Worm (Caenorhabditis elegans) whole organism, midembryonic: ENCODE results near the gene sas-4.

Experiments used
- T22C8.4 ChIP-seq: fragments of 200-800 bp; sonication (Bioruptor generic); IDR thresholded peaks from 2 replicates; pipeline ENCODE4 v1.3.6; 2022; ENCODE audit warnings: missing genetic modification characterization, missing compliant biosample characterization
- cog-1 ChIP-seq: sonication (generic microtip); optimal IDR thresholded peaks from 2 replicates; lab custom pipeline; 2016; ENCODE audit warnings: missing genetic modification characterization, missing compliant biosample characterization
- flt-1 ChIP-seq: fragments of 200-800 bp; sonication (Bioruptor generic); IDR thresholded peaks from 2 replicates; pipeline ENCODE4 v1.3.6; 2022; ENCODE audit warnings: missing genetic modification characterization, missing compliant biosample characterization
- klf-2 ChIP-seq: fragments of 200-800 bp; sonication (Bioruptor generic); conservative IDR thresholded peaks from 2 replicates; pipeline ENCODE4 v1.3.6; 2022; ENCODE audit warnings: missing genetic modification reagents, missing genetic modification characterization, missing compliant biosample characterization
- med-1 ChIP-seq: sonication (generic microtip); optimal IDR thresholded peaks from 2 replicates; lab custom pipeline; 2017; ENCODE audit warnings: missing genetic modification characterization, mild to moderate bottlenecking, missing compliant biosample characterization, antibody characterized with exemption, missing genetic modification reagents; ENCODE audit not compliant: insufficient read depth
- ref-1 ChIP-seq: fragments of 200-800 bp; sonication (Bioruptor generic); conservative IDR thresholded peaks from 2 replicates; pipeline ENCODE4 v1.3.6; 2022; ENCODE audit warnings: missing genetic modification reagents, missing genetic modification characterization, missing compliant biosample characterization
- tab-1 ChIP-seq: fragments of 200-800 bp; sonication (Bioruptor generic); IDR thresholded peaks from 2 replicates; pipeline ENCODE4 v1.3.6; 2022; ENCODE audit warnings: missing genetic modification characterization, missing compliant biosample characterization
- ztf-23 ChIP-seq: fragments of 200-800 bp; sonication (Bioruptor generic); IDR thresholded peaks from 2 replicates; pipeline ENCODE4 v1.3.6; 2022; ENCODE audit warnings: missing genetic modification reagents, missing genetic modification characterization, missing compliant biosample characterization
- ztf-29 ChIP-seq: fragments of 200-800 bp; sonication (Bioruptor generic); IDR thresholded peaks from 2 replicates; pipeline ENCODE4 v1.3.6; 2022; ENCODE audit warnings: missing genetic modification reagents, missing genetic modification characterization, missing compliant biosample characterization

Gene sas-4

DNA sequence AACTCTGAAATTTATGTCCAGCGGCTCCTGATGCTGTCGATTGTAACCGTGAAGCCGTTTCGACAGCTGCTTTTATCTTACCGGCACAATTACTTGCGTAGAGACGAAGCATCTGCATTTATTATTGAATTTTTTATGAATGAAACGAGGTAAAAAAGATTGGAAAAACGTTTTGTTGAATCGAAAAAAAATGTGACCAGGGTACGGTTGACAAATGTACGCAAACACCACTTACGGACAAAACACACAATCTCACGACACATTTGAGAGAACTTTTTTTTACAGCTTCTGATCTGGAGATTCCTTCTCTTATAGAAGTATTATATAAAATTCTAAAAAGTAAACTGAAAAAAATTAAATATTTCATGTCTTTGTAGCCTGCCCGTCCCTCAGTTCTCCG lies 13.4 kb upstream of the sas-4 start, which contains the start of the genes mrps-18A and ZC262.2:
TSS of gene mrps-18A (minus strand) at position 141 of the 400 bp plus-strand sequence.
TSS of gene ZC262.2 (plus strand) at position 284 of the 400 bp plus-strand sequence.
- no peak for TF ChIP-seq ref-1 (GFP tag; lab: Robert Waterston, UW)
- TF ChIP-seq T22C8.4 (GFP tag; lab: Robert Waterston, UW): no peak
- TF ChIP-seq med-1: no peak
- no peak for TF ChIP-seq tab-1 (GFP tag; lab: Robert Waterston, UW)

DNA sequence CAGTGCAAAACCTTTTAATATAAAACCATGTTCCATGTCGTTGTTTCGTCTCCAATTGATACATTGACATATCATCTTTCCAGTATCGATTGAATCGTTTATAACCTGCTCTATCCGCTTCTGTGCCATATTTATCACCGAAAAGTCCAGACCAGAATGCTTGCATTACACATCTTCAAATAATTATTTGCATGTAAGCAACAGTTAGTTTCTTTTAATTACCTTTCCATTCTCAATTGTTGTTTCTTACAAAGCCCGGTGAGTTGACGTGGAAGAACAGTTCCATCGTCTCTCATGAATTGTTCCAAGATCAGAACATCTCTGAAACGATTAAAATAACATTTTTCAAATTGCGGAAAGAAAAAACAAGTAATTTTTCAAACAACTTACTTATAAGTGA lies 12.8 kb upstream of the sas-4 start, which contains the start of gene iglr-2:
TSS of gene iglr-2 (minus strand) at position 101 of the 400 bp plus-strand sequence.
- TF ChIP-seq flt-1 (GFP tag; lab: Robert Waterston, UW): no peak
- TF ChIP-seq med-1: no peak
- no peak for TF ChIP-seq tab-1 (GFP tag; lab: Robert Waterston, UW)

DNA sequence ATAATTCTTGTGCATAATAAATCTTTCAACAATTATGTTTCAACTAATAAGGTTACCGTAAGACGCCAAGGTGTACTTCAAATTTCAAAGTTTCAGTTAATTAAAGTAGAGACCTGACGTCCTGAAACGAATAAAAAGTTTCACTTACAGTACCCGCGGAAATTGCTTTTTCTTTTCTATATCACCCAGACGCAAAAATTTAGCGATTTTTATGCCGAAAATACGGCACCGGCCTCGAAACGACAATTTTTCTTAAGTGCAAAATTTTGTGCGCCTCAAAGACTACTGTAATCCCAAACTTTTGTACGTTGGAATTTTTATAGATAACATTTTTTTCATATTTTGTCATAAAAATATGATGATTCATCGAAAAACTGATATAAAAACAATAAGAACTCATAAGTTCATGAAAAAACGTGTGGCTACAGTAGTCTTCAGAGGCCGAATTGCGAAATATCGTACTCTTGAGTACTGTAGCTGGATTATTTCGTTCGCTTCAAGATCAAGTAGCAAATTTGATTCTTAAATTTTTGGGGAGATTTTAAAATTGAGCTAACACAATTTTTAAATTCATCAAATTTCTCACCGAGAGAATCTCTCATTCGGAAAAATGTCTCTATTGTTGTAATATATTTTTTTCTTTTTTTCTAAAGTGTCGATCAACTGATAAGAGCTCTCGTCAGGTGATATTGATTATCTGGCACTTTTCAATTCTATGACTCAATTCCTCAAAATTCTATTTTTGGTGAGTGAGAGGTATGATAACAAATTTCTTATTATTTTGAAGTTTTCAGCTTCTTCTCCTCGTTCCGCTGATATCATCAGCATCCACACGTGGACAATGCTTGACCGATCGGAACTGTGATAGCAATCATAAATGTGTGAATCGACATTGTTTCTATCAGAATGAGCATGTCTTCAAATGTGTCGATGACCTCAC lies 7.5 kb upstream of the sas-4 start, which contains the start of gene ZC262.13:
TSS of gene ZC262.13 (plus strand) at position 641 of the 940 bp plus-strand sequence.
- TF ChIP-seq ztf-29 (GFP tag; lab: Robert Waterston, UW): no peak
- TF ChIP-seq ref-1 (GFP tag; lab: Robert Waterston, UW): no peak
- no peak for TF ChIP-seq cog-1 (tag; lab: Kevin White, UChicago)
- no peak for TF ChIP-seq flt-1 (GFP tag; lab: Robert Waterston, UW)
- TF ChIP-seq med-1: no peak
- TF ChIP-seq tab-1 (GFP tag; lab: Robert Waterston, UW): no peak
- no peak for TF ChIP-seq ztf-23 (GFP tag; lab: Robert Waterston, UW)
- TF ChIP-seq T22C8.4 (GFP tag; lab: Robert Waterston, UW): no peak
- no peak for TF ChIP-seq klf-2

DNA sequence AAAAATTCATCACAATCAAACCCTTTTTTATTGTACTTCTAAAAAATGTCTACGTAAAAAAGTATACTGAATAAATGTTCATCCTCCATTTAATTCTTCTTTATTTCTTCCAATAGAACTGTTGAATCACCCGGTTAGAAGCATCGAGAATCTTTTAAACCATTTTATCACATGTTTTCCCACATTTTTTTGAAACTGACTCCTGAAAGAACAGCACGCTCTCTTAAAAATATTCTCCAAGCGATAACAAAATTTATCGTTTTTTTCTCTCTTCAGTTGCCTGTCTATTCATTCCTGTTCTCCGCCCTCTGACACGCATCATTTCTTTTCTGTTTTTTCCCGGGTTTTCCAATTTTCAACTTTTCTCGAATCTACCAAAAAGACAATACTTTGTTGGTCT lies 6.0 kb upstream of the sas-4 start, which contains the start of gene F10E9.12:
TSS of gene F10E9.12 (plus strand) at position 131 of the 400 bp plus-strand sequence.
- TF ChIP-seq cog-1 (tag; lab: Kevin White, UChicago) (no peak), klf-2 (no peak), flt-1 (GFP tag; lab: Robert Waterston, UW) (no peak), ref-1 (GFP tag; lab: Robert Waterston, UW) (no peak), T22C8.4 (GFP tag; lab: Robert Waterston, UW) (no peak)

DNA sequence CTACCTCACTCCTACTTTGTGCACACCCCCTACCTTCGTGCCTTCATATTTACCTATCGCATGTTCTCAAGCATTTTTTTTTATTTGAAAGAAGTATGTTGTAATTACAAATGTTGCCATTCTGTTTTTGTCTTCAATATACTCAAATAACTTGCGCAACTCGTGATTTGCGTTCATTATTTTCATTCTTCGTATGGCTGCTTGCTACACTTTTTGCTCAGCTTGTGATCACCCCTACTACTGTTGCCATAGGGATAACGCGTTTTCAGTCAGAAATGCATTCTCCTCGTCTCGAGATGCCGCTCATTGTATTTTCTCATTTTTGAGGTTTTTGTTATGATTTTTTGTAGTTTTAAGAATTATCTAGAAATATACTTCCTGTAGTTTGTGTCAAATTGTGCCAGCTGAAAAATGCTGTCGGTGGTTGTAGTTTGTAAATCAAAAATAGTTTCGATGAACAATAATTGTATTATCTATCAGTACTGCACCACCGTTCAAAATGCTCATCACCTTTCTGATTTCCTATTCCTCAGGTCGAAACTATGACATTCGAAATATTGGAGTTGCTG lies 4.3 kb upstream of the sas-4 start, which contains the start of gene F10E9.1:
TSS of gene F10E9.1 (plus strand) at position 519 of the 569 bp plus-strand sequence.
- TF ChIP-seq ztf-23 (GFP tag; lab: Robert Waterston, UW) (no peak), cog-1 (tag; lab: Kevin White, UChicago) (no peak), flt-1 (GFP tag; lab: Robert Waterston, UW) (no peak), ztf-29 (GFP tag; lab: Robert Waterston, UW) (no peak), T22C8.4 (GFP tag; lab: Robert Waterston, UW) (no peak), klf-2 (no peak), ref-1 (GFP tag; lab: Robert Waterston, UW) (no peak), med-1 (no peak)

DNA sequence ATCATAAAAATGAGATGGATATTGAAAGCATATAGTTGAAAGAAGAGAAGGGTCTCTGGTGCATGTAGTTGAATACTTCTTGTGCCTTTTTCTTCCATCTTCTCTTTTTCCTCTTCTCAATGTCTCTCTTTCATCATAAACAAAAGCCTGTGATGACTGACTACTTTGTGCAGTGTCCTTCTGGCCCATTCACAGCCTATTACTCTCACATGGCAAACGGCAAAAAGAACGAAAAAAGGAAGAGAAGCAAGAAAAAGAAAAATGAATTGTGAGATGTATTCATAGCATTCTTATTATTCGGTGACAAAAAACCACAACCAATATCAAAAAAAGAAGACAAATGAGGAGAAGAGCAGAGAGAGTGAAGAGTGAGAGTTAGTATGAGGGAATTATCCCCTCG lies 2.8 kb upstream of the sas-4 start:
- TF ChIP-seq ztf-23 (GFP tag; lab: Robert Waterston, UW) (no peak), cog-1 (tag; lab: Kevin White, UChicago) (no peak), klf-2 (no peak), flt-1 (GFP tag; lab: Robert Waterston, UW) (no peak), med-1 (no peak), ref-1 (GFP tag; lab: Robert Waterston, UW) (no peak), T22C8.4 (GFP tag; lab: Robert Waterston, UW) (no peak), ztf-29 (GFP tag; lab: Robert Waterston, UW) (no peak), tab-1 (GFP tag; lab: Robert Waterston, UW) (no peak)

DNA sequence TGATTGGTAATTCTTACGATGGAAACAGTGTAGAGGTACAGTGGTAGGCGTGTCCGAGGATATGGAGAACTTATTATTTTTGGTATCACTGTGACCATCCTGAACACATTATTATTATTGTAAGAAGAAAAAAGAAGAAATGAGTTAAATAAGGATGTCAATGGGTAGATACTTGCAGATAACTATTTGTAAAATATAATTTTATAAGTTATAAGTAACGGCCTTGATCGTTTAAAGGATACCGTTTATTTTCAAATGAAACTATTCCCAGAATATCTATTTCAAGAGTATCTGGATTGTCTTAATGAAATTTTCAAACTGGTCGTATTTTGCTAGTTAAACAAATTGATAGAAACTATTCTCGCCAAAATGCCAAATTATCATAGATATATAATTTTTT lies 1.8 kb upstream of the sas-4 start, which contains the start of gene F10E9.10:
TSS of gene F10E9.10 (minus strand) at position 101 of the 400 bp plus-strand sequence.
- TF ChIP-seq ztf-29 (GFP tag; lab: Robert Waterston, UW): no peak
- TF ChIP-seq cog-1 (tag; lab: Kevin White, UChicago): no peak
- TF ChIP-seq ref-1 (GFP tag; lab: Robert Waterston, UW): no peak
- no peak for TF ChIP-seq klf-2
- TF ChIP-seq T22C8.4 (GFP tag; lab: Robert Waterston, UW): no peak

DNA sequence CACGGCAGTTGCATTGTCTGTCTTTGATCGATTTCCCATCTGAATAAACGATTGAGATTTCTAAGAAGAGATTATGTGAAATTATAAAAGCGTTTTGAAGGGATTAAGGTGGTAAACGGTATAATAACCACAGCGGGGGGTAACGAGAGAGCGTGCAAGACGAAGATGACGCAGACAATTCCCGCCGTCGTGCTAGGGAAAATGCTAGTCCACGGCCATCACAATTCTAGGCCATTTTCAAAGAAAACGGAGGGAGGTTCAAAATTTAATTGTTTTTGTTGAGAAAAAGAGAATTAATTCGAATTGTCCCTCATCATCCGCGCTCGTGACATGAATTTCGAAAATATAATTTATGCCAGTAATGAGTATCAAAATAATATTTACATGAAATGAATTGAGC lies 712 bp upstream of the sas-4 start, which contains the start of gene F10E9.11:
TSS of gene F10E9.11 (minus strand) at position 161 of the 400 bp plus-strand sequence.
- no peak for TF ChIP-seq ztf-29 (GFP tag; lab: Robert Waterston, UW)
- peak; percentile 79; the same call in 1 of the 2 replicates for TF ChIP-seq ztf-23 (GFP tag; lab: Robert Waterston, UW)
- no peak for TF ChIP-seq med-1
- TF ChIP-seq ref-1 (GFP tag; lab: Robert Waterston, UW): no peak
- peak; percentile 81 for TF ChIP-seq flt-1 (GFP tag; lab: Robert Waterston, UW)
- TF ChIP-seq cog-1 (tag; lab: Kevin White, UChicago): peak; percentile 63
- TF ChIP-seq tab-1 (GFP tag; lab: Robert Waterston, UW): no peak
- peak; percentile 62; the same call in 1 of the 2 replicates for TF ChIP-seq klf-2
- no peak for TF ChIP-seq T22C8.4 (GFP tag; lab: Robert Waterston, UW)

DNA sequence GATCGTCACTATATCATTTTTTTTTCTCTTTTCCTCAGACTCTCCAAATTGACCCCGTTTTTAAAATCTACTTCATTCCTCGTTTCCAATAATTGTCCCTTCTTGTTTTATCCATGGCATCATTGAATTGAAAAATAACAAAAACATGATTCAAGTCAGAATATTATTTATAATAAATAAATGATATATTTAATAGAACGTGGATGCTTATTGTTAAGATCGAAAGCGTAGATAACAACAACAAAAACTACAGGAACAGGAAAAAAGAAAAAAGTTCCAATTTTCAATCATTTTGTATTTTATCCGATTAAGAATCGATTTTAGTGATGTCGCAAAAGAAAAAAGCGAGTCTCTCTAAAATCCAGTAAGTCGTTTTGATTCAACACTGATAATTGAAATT lies 6.0 kb downstream of the sas-4 start, which contains the start of gene F10E9.2:
TSS of gene F10E9.2 (plus strand) at position 301 of the 400 bp plus-strand sequence.
- no peak for TF ChIP-seq tab-1 (GFP tag; lab: Robert Waterston, UW)
- no peak for TF ChIP-seq cog-1 (tag; lab: Kevin White, UChicago)
- TF ChIP-seq med-1: no peak
- TF ChIP-seq ztf-23 (GFP tag; lab: Robert Waterston, UW): no peak
- TF ChIP-seq ref-1 (GFP tag; lab: Robert Waterston, UW): no peak
- no peak for TF ChIP-seq T22C8.4 (GFP tag; lab: Robert Waterston, UW)
- no peak for TF ChIP-seq ztf-29 (GFP tag; lab: Robert Waterston, UW)
- no peak for TF ChIP-seq flt-1 (GFP tag; lab: Robert Waterston, UW)
- no peak for TF ChIP-seq klf-2
